Worm (Caenorhabditis elegans) whole organism, mixed stage, embryonic: ENCODE data around the gene spe-43.

Experiments used
- bed-3 ChIP-seq: fragments of 200-800 bp; sonication (Bioruptor generic); optimal IDR thresholded peaks from 3 replicates; lab custom pipeline; 2018; ENCODE audit warnings: mild to moderate bottlenecking, missing genetic modification characterization, moderate library complexity, missing compliant biosample characterization
- blmp-1 ChIP-seq: fragments of 150-350 bp; optimal IDR thresholded peaks from 2 replicates; lab custom pipeline; 2014; ENCODE audit warnings: missing biosample characterization, missing genetic modification characterization
- elt-1 ChIP-seq: sonication (generic microtip); optimal IDR thresholded peaks from 2 replicates; lab custom pipeline; 2017; ENCODE audit warnings: missing genetic modification characterization, mild to moderate bottlenecking, missing compliant biosample characterization, antibody characterized with exemption, moderate library complexity, borderline replicate concordance; ENCODE audit not compliant: insufficient read depth
- elt-3 ChIP-seq: fragments of 150-350 bp; optimal IDR thresholded peaks from 2 replicates; lab custom pipeline; 2014; ENCODE audit warnings: missing biosample characterization, missing genetic modification characterization
- lin-13 ChIP-seq: fragments of 150-350 bp; optimal IDR thresholded peaks from 2 replicates; lab custom pipeline; 2014; ENCODE audit warnings: missing biosample characterization, missing genetic modification characterization
- mep-1 ChIP-seq: fragments of 150-350 bp; optimal IDR thresholded peaks from 2 replicates; lab custom pipeline; 2017; ENCODE audit warnings: missing biosample characterization, missing genetic modification reagents, missing genetic modification characterization, inconsistent platforms
- nhr-237 ChIP-seq: fragments of 150-350 bp; optimal IDR thresholded peaks from 2 replicates; lab custom pipeline; 2014; ENCODE audit warnings: missing biosample characterization, missing genetic modification characterization
- tbx-8 ChIP-seq: fragments of 200-800 bp; sonication (Bioruptor generic); optimal IDR thresholded peaks from 2 replicates; lab custom pipeline; 2018; ENCODE audit warnings: mild to moderate bottlenecking, missing genetic modification characterization, moderate library complexity, missing compliant biosample characterization
- unc-39 ChIP-seq: fragments of 150-350 bp; optimal IDR thresholded peaks from 2 replicates; lab custom pipeline; 2014; ENCODE audit warnings: missing biosample characterization, missing genetic modification characterization
- unc-62 ChIP-seq: fragments of 150-350 bp; optimal IDR thresholded peaks from 2 replicates; lab custom pipeline; 2014; ENCODE audit warnings: missing biosample characterization, missing genetic modification reagents, missing genetic modification characterization
- ztf-11 ChIP-seq: fragments of 150-350 bp; optimal IDR thresholded peaks from 2 replicates; lab custom pipeline; 2014; ENCODE audit warnings: missing biosample characterization, missing genetic modification characterization

ce11 chrIV:13089671-13090242 lies 52.4 kb downstream of the spe-43 start:
- TF ChIP-seq elt-1 = no peak
- no peak for TF ChIP-seq nhr-237 (tag; lab: Kevin White, UChicago)
- TF ChIP-seq unc-62 (GFP tag; lab: Kevin White, UChicago) = no peak
- no peak for TF ChIP-seq lin-13 (tag; lab: Kevin White, UChicago)
- no peak for TF ChIP-seq unc-39 (tag; lab: Kevin White, UChicago)
- no peak for TF ChIP-seq elt-3
- no peak for TF ChIP-seq mep-1 (tag; lab: Kevin White, UChicago)
- TF ChIP-seq blmp-1 = no peak
- TF ChIP-seq tbx-8 = no peak
- TF ChIP-seq bed-3 (GFP tag; lab: Kevin White, UChicago) = no peak
- TF ChIP-seq ztf-11 (tag; lab: Kevin White, UChicago) = no peak
